2 worm cellular contexts compared by ENCODE assay signal in genomic region chrII:1842894-1843293, ce11.
A peak's percentile ranks its signal among the peaks of the same experiment; 100 is the strongest.
TF ChIP-seq lines count a peak whose summit lies in the region.

C52E2.5 (minus strand) TSS chrII:1842936.
C52E2.4 (plus strand) TSS chrII:1843145.

TF ChIP-seq in whole organism, L2 larva, 48 proteins besides CTCF, POLR2A, EP300 and RAD21 (continued from another document):
- TF ChIP-seq aly-2 (tag; optimal IDR thresholded peaks at IDR 0.05; lab: Kevin White, UChicago) (no peak), nhr-23 (tag; optimal IDR thresholded peaks at IDR 0.05; lab: Kevin White, UChicago) (no peak), lin-13 (GFP tag; optimal IDR thresholded peaks at IDR 0.05; lab: Kevin White, UChicago) (no peak), nhr-12 (tag; optimal IDR thresholded peaks at IDR 0.05; lab: Kevin White, UChicago) (no peak), sma-9 (GFP tag; optimal IDR thresholded peaks at IDR 0.05; lab: Kevin White, UChicago) (peak; percentile 36), sma-9 (tag; optimal IDR thresholded peaks at IDR 0.05; lab: Kevin White, UChicago) (no peak), alr-1 (tag; optimal IDR thresholded peaks at IDR 0.05; lab: Kevin White, UChicago) (no peak), Y55F3AM.14 (GFP tag; optimal IDR thresholded peaks at IDR 0.05; lab: Kevin White, UChicago) (no peak)

TF ChIP-seq in whole organism, L4 larva, 104 proteins besides CTCF, POLR2A, EP300 and RAD21 (continued from another document):
- TF ChIP-seq nhr-6 (tag; optimal IDR thresholded peaks at IDR 0.05; lab: Kevin White, UChicago) (no peak), ama-1 (optimal IDR thresholded peaks at IDR 0.05; lab: Kevin White, UChicago) (no peak), zip-2 (tag; optimal IDR thresholded peaks at IDR 0.05; lab: Kevin White, UChicago) (no peak), snpc-4 (tag; optimal IDR thresholded peaks at IDR 0.05; lab: Kevin White, UChicago) (no peak), duxl-1 (tag; optimal IDR thresholded peaks at IDR 0.05; lab: Kevin White, UChicago; ENCODE audit: poor library complexity) (peak; percentile 49), nhr-111 (GFP tag; optimal IDR thresholded peaks at IDR 0.05; lab: Kevin White, UChicago) (no peak), zip-11 (GFP tag; IDR thresholded peaks at IDR 0.05; lab: Robert Waterston, UW) (no peak), lin-13 (GFP tag; optimal IDR thresholded peaks at IDR 0.05; lab: Kevin White, UChicago) (no peak), hlh-30 (tag; optimal IDR thresholded peaks at IDR 0.05; lab: Kevin White, UChicago; ENCODE audit: insufficient read depth) (peak; percentile 33), fkh-10 (GFP tag; optimal IDR thresholded peaks at IDR 0.05; lab: Kevin White, UChicago) (no peak), F49E8.2 (tag; optimal IDR thresholded peaks at IDR 0.05; lab: Kevin White, UChicago; ENCODE audit: borderline replicate concordance) (no peak), zag-1 (tag; optimal IDR thresholded peaks at IDR 0.05; lab: Kevin White, UChicago) (no peak), T20F7.1 (GFP tag; optimal IDR thresholded peaks at IDR 0.05; lab: Kevin White, UChicago) (no peak), ceh-20 (GFP tag; IDR thresholded peaks at IDR 0.05; lab: Robert Waterston, UW) (no peak), gei-8 (GFP tag; optimal IDR thresholded peaks at IDR 0.05; lab: Kevin White, UChicago) (no peak), snpc-1.2 (GFP tag; IDR thresholded peaks at IDR 0.05; lab: Robert Waterston, UW) (no peak), jun-1 (tag; optimal IDR thresholded peaks at IDR 0.05; lab: Kevin White, UChicago) (no peak), lin-15B (tag; optimal IDR thresholded peaks at IDR 0.05; lab: Kevin White, UChicago) (no peak)
